Fruit fly (Drosophila melanogaster) whole organism, embryonic: ENCODE measurements around the gene CG11155.

Source experiments
- Abd-B ChIP-seq: fragments of 200-800 bp; sonication (Bioruptor generic); optimal IDR thresholded peaks from 2 replicates; lab custom pipeline; 2018; ENCODE audit warnings: missing biosample characterization, mild to moderate bottlenecking, missing genetic modification characterization, moderate library complexity
- Antp ChIP-seq: fragments of 200-800 bp; sonication (Bioruptor generic); optimal IDR thresholded peaks from 3 replicates; lab custom pipeline; 2016; ENCODE audit warnings: missing biosample characterization, missing genetic modification characterization
- BEAF-32 ChIP-seq: fragments of 200-800 bp; sonication (Bioruptor generic); optimal IDR thresholded peaks from 3 replicates; lab custom pipeline; 2017; ENCODE audit warnings: missing biosample characterization, missing genetic modification characterization, mild to moderate bottlenecking, moderate library complexity, missing genetic modification reagents
- CG10543 ChIP-seq: fragments of 200-800 bp; sonication (Bioruptor generic); optimal IDR thresholded peaks from 3 replicates; lab custom pipeline; 2017; ENCODE audit warnings: missing biosample characterization, mild to moderate bottlenecking, missing genetic modification characterization, moderate library complexity
- CG12219 ChIP-seq: fragments of 200-800 bp; sonication (Bioruptor generic); optimal IDR thresholded peaks from 3 replicates; lab custom pipeline; 2018; ENCODE audit warnings: missing biosample characterization, mild to moderate bottlenecking, missing genetic modification characterization
- CG12299 ChIP-seq: fragments of 200-800 bp; sonication (Bioruptor generic); optimal IDR thresholded peaks from 2 replicates; lab custom pipeline; 2018; ENCODE audit warnings: missing biosample characterization, mild to moderate bottlenecking, missing genetic modification characterization
- CG13624 ChIP-seq: fragments of 200-800 bp; sonication (Bioruptor generic); optimal IDR thresholded peaks from 2 replicates; lab custom pipeline; 2016; ENCODE audit warnings: missing biosample characterization, missing genetic modification characterization
- CG14050 ChIP-seq: fragments of 200-800 bp; sonication (Bioruptor generic); IDR thresholded peaks from 3 replicates; pipeline ENCODE4 v1.3.6; 2022; ENCODE audit warnings: missing biosample characterization, missing genetic modification characterization
- CG14667 ChIP-seq: fragments of 200-800 bp; sonication (Bioruptor generic); IDR thresholded peaks from 2 replicates; pipeline ENCODE4 v1.3.6; 2022; ENCODE audit warnings: missing biosample characterization, missing genetic modification characterization
- CG15011 ChIP-seq: fragments of 200-800 bp; sonication (Bioruptor generic); optimal IDR thresholded peaks from 3 replicates; lab custom pipeline; 2018; ENCODE audit warnings: missing biosample characterization, mild to moderate bottlenecking, missing genetic modification characterization
- CG18599 ChIP-seq: fragments of 200-800 bp; sonication (Bioruptor generic); optimal IDR thresholded peaks from 3 replicates; lab custom pipeline; 2017; ENCODE audit warnings: missing biosample characterization, missing genetic modification characterization, mild to moderate bottlenecking, moderate library complexity, missing genetic modification reagents
- CG18619 ChIP-seq: fragments of 200-800 bp; sonication (Bioruptor generic); optimal IDR thresholded peaks from 3 replicates; lab custom pipeline; 2017; ENCODE audit warnings: missing biosample characterization, mild to moderate bottlenecking, missing genetic modification characterization
- CG18764 ChIP-seq: fragments of 200-800 bp; sonication (Bioruptor generic); optimal IDR thresholded peaks from 3 replicates; lab custom pipeline; 2016; ENCODE audit warnings: missing biosample characterization, missing genetic modification characterization
- CG34224 ChIP-seq: fragments of 200-800 bp; sonication (Bioruptor generic); IDR thresholded peaks from 3 replicates; pipeline ENCODE4 v1.3.6; 2022; ENCODE audit warnings: missing biosample characterization, missing genetic modification characterization; ENCODE audit not compliant: partially characterized antibody
- CG4617 ChIP-seq: fragments of 200-800 bp; sonication (Bioruptor generic); optimal IDR thresholded peaks from 3 replicates; lab custom pipeline; 2016; ENCODE audit warnings: missing biosample characterization, missing genetic modification characterization, borderline replicate concordance
- CG6254 ChIP-seq: fragments of 200-800 bp; sonication (Bioruptor generic); optimal IDR thresholded peaks from 3 replicates; lab custom pipeline; 2017; ENCODE audit warnings: mild to moderate bottlenecking, missing biosample characterization, missing genetic modification reagents, missing genetic modification characterization
- CG7556 ChIP-seq: fragments of 200-800 bp; sonication (Bioruptor generic); optimal IDR thresholded peaks from 2 replicates; lab custom pipeline; 2017; ENCODE audit warnings: missing biosample characterization, mild to moderate bottlenecking, missing genetic modification characterization
- CG7928 ChIP-seq: fragments of 200-800 bp; sonication (Bioruptor generic); optimal IDR thresholded peaks from 2 replicates; lab custom pipeline; 2017; ENCODE audit warnings: missing biosample characterization, mild to moderate bottlenecking, missing genetic modification characterization
- CG7987 ChIP-seq: fragments of 200-800 bp; sonication (Bioruptor generic); optimal IDR thresholded peaks from 2 replicates; lab custom pipeline; 2018; ENCODE audit warnings: missing biosample characterization, mild to moderate bottlenecking, missing genetic modification characterization, moderate library complexity
- CoRest ChIP-seq: fragments of 200-800 bp; sonication (Bioruptor generic); optimal IDR thresholded peaks from 3 replicates; lab custom pipeline; 2018; ENCODE audit warnings: missing biosample characterization, mild to moderate bottlenecking, missing genetic modification characterization, moderate library complexity
- Dek ChIP-seq: fragments of 200-800 bp; sonication (Bioruptor generic); optimal IDR thresholded peaks from 3 replicates; lab custom pipeline; 2019; ENCODE audit warnings: missing biosample characterization, mild to moderate bottlenecking, missing genetic modification characterization, moderate library complexity
- Hey ChIP-seq: fragments of 200-800 bp; sonication (Bioruptor generic); optimal IDR thresholded peaks from 3 replicates; lab custom pipeline; 2018; ENCODE audit warnings: missing biosample characterization, mild to moderate bottlenecking, missing genetic modification characterization
- Hr51 ChIP-seq, 2 experiments: fragments of 200-800 bp; sonication (Bioruptor generic); optimal IDR thresholded peaks; 2 replicates in 1 of 2; 3 replicates in 1 of 2; lab custom pipeline; 2016 to 2018; ENCODE audit warnings: missing biosample characterization in 2 of 2, missing genetic modification characterization in 2 of 2, mild to moderate bottlenecking in 1 of 2, moderate library complexity in 1 of 2
- Oli ChIP-seq: fragments of 200-800 bp; sonication (Bioruptor generic); optimal IDR thresholded peaks from 2 replicates; lab custom pipeline; 2018; ENCODE audit warnings: missing biosample characterization, mild to moderate bottlenecking, missing genetic modification characterization, moderate library complexity
- PHDP ChIP-seq: fragments of 200-800 bp; sonication (Bioruptor generic); optimal IDR thresholded peaks from 3 replicates; lab custom pipeline; 2018; ENCODE audit warnings: missing biosample characterization, mild to moderate bottlenecking, missing genetic modification characterization, moderate library complexity
- ara ChIP-seq: fragments of 200-800 bp; sonication (Bioruptor generic); IDR thresholded peaks from 2 replicates; pipeline ENCODE4 v1.3.6; 2022; ENCODE audit warnings: missing biosample characterization, missing genetic modification characterization
- bowl ChIP-seq: fragments of 200-800 bp; sonication (Bioruptor generic); IDR thresholded peaks from 2 replicates; pipeline ENCODE4 v1.3.6; 2022; ENCODE audit warnings: missing biosample characterization, missing genetic modification characterization
- chinmo ChIP-seq: fragments of 200-800 bp; sonication (Bioruptor generic); IDR thresholded peaks from 4 replicates; pipeline ENCODE4 v1.3.6; 2022; ENCODE audit warnings: missing biosample characterization, missing genetic modification characterization; ENCODE audit not compliant: partially characterized antibody
- corto ChIP-seq: fragments of 200-800 bp; sonication (Bioruptor generic); optimal IDR thresholded peaks from 2 replicates; lab custom pipeline; 2016; ENCODE audit warnings: missing biosample characterization, mild to moderate bottlenecking, missing genetic modification characterization, moderate library complexity
- danr ChIP-seq: fragments of 200-800 bp; sonication (Bioruptor generic); IDR thresholded peaks from 2 replicates; pipeline ENCODE4 v1.3.6; 2022; ENCODE audit warnings: missing biosample characterization, missing genetic modification characterization
- dati ChIP-seq: fragments of 200-800 bp; sonication (Bioruptor generic); IDR thresholded peaks from 2 replicates; pipeline ENCODE4 v1.3.6; 2022; ENCODE audit warnings: missing biosample characterization, missing genetic modification characterization
- ems ChIP-seq: fragments of 200-800 bp; sonication (Bioruptor generic); optimal IDR thresholded peaks from 3 replicates; lab custom pipeline; 2016; ENCODE audit warnings: missing biosample characterization, missing genetic modification characterization
- ewg ChIP-seq: fragments of 200-800 bp; sonication (Bioruptor generic); optimal IDR thresholded peaks from 3 replicates; lab custom pipeline; 2017; ENCODE audit warnings: mild to moderate bottlenecking, missing biosample characterization, missing genetic modification reagents, missing genetic modification characterization
- exex ChIP-seq: fragments of 200-800 bp; sonication (Bioruptor generic); optimal IDR thresholded peaks from 4 replicates; lab custom pipeline; 2018; ENCODE audit warnings: missing biosample characterization, mild to moderate bottlenecking, missing genetic modification characterization, moderate library complexity
- ftz-f1 ChIP-seq: fragments of 200-800 bp; sonication (Bioruptor generic); optimal IDR thresholded peaks from 2 replicates; lab custom pipeline; 2016; ENCODE audit warnings: missing biosample characterization, missing genetic modification characterization
- fu2 ChIP-seq: fragments of 200-800 bp; sonication (Bioruptor generic); optimal IDR thresholded peaks from 2 replicates; lab custom pipeline; 2016; ENCODE audit warnings: missing biosample characterization, missing genetic modification characterization
- nerfin-1 ChIP-seq: fragments of 200-800 bp; sonication (Bioruptor generic); optimal IDR thresholded peaks from 3 replicates; lab custom pipeline; 2019; ENCODE audit warnings: missing biosample characterization, mild to moderate bottlenecking, missing genetic modification characterization, moderate library complexity
- ro ChIP-seq: fragments of 200-800 bp; sonication (Bioruptor generic); IDR thresholded peaks from 2 replicates; pipeline ENCODE4 v1.3.6; 2022; ENCODE audit warnings: missing biosample characterization, missing genetic modification characterization
- schlank ChIP-seq: fragments of 200-800 bp; sonication (Bioruptor generic); optimal IDR thresholded peaks from 2 replicates; lab custom pipeline; 2018; ENCODE audit warnings: missing biosample characterization, mild to moderate bottlenecking, missing genetic modification characterization
- sim ChIP-seq: fragments of 200-800 bp; sonication (Bioruptor generic); IDR thresholded peaks from 2 replicates; pipeline ENCODE4 v1.3.6; 2022; ENCODE audit warnings: missing biosample characterization, missing genetic modification characterization
- slp2 ChIP-seq: fragments of 200-800 bp; sonication (Bioruptor generic); optimal IDR thresholded peaks from 2 replicates; lab custom pipeline; 2016; ENCODE audit warnings: missing biosample characterization, missing genetic modification characterization
- stc ChIP-seq: fragments of 200-800 bp; sonication (Bioruptor generic); IDR thresholded peaks from 2 replicates; pipeline ENCODE4 v1.3.6; 2022; ENCODE audit warnings: missing biosample characterization, missing genetic modification characterization
- sug ChIP-seq: fragments of 200-800 bp; optimal IDR thresholded peaks from 2 replicates; lab custom pipeline; 2019; ENCODE audit warnings: missing biosample characterization, mild to moderate bottlenecking, missing genetic modification characterization, moderate library complexity
- trem ChIP-seq: fragments of 200-800 bp; optimal IDR thresholded peaks from 3 replicates; lab custom pipeline; 2019; ENCODE audit warnings: missing biosample characterization, mild to moderate bottlenecking, missing genetic modification characterization, moderate library complexity
- tup ChIP-seq: fragments of 200-800 bp; sonication (Bioruptor generic); optimal IDR thresholded peaks from 2 replicates; lab custom pipeline; 2016; ENCODE audit warnings: missing biosample characterization, mild to moderate bottlenecking, missing genetic modification characterization, moderate library complexity
- tx ChIP-seq: fragments of 200-800 bp; sonication (Bioruptor generic); optimal IDR thresholded peaks from 2 replicates; lab custom pipeline; 2016; ENCODE audit warnings: missing biosample characterization, missing genetic modification characterization
- zfh1 ChIP-seq: fragments of 200-800 bp; sonication (Bioruptor generic); IDR thresholded peaks from 3 replicates; pipeline ENCODE4 v1.3.6; 2022; ENCODE audit warnings: missing biosample characterization, missing genetic modification characterization

Gene CG11155

DNA sequence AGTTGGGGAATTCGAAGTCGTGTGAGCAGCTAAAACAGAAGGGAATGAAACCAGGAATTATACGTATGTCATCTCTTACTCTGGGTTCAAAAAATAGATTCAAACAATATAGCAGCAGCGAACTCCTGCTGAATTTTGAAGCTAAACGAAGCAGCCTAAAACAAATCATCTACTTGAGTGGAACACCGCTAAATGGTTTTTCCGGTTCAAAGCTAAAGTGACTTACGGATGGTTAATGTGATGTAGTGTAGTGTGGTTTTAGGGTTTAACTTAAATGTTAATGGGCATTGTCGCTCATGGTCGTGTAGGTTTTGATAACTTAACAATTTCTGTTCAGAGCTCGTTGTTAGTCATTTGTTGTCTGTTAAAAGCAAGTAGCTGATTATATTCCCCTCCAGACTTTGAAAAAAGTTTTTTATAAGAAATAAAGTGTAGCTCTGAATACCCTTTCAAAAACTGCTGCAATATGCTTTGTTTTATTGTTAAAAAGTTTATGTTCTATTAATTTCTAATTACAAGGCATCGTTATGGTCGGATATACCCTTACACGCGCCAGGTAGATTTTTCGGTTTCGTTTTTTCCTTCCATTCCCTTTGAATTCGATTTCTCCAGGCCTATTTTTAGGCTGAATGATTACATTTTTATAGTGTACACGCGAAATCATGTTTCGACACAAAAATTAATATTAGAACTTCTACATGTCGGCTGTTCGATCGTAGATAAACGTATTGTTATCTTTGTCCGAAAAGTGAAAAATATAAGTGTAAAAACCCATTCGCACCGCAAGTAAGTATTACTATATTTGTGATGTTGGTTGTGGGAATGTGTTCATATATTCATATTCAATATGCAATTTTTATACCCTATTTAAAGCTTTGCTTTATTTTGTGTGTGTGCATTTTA lies 13.3 kb upstream of the CG11155 start (continued):
- TF ChIP-seq dati (GFP tag; lab: Robert Waterston, UW) (no peak; the same call in 1 of the 2 replicates), sim (GFP tag; lab: Robert Waterston, UW) (no peak), CG7556 (peak; percentile 91), ewg (GFP tag; lab: Kevin White, UChicago) (peak; percentile 89), CG14667 (GFP tag; lab: Robert Waterston, UW) (no peak), CG14050 (GFP tag; lab: Robert Waterston, UW) (peak; percentile 89), CG7987 (GFP tag; lab: Kevin White, UChicago) (peak; percentile 91), schlank (tag; lab: Kevin White, UChicago) (peak; percentile 79), Hr51 (GFP tag; optimal IDR thresholded peaks at IDR 0.05; lab: Kevin White, UChicago) (peak in 1 of 2 experiments; percentile 88), Antp (GFP tag; lab: Kevin White, UChicago) (peak; percentile 89), corto (GFP tag; lab: Kevin White, UChicago) (peak; percentile 66), PHDP (tag; lab: Kevin White, UChicago) (peak; percentile 95), CG18599 (GFP tag; lab: Kevin White, UChicago) (no peak), CG10543 (GFP tag; lab: Kevin White, UChicago) (no peak), CG34224 (GFP tag; lab: Robert Waterston, UW) (no peak), Oli (tag; lab: Kevin White, UChicago) (no peak), CG6254 (GFP tag; lab: Kevin White, UChicago) (peak; percentile 92), ems (GFP tag; lab: Kevin White, UChicago) (no peak), ro (GFP tag; lab: Robert Waterston, UW) (no peak; the same call in 1 of the 2 replicates), CoRest (tag; lab: Kevin White, UChicago) (peak; percentile 93), trem (tag; lab: Kevin White, UChicago) (peak; percentile 90), CG12299 (tag; lab: Kevin White, UChicago) (peak; percentile 87), Hey (no peak), slp2 (GFP tag; lab: Kevin White, UChicago) (peak; percentile 88), danr (GFP tag; lab: Robert Waterston, UW) (peak; percentile 71; the same call in 1 of the 2 replicates), nerfin-1 (tag; lab: Kevin White, UChicago) (no peak), CG13624 (GFP tag; lab: Kevin White, UChicago) (peak; percentile 91), chinmo (GFP tag; lab: Robert Waterston, UW) (no peak), tup (peak; percentile 84), ftz-f1 (GFP tag; lab: Kevin White, UChicago) (peak; percentile 35), CG12219 (GFP tag; lab: Kevin White, UChicago) (peak; percentile 89), zfh1 (GFP tag; lab: Robert Waterston, UW) (no peak; the same call in 2 of the 3 replicates), CG7928 (GFP tag; lab: Kevin White, UChicago) (peak; percentile 30), sug (tag; lab: Kevin White, UChicago) (peak; percentile 65), Abd-B (GFP tag; lab: Kevin White, UChicago) (no peak), tx (peak; percentile 93), CG4617 (peak; percentile 79), CG18764 (GFP tag; lab: Kevin White, UChicago) (peak; percentile 87), Dek (tag; lab: Kevin White, UChicago) (no peak), stc (GFP tag; lab: Robert Waterston, UW) (peak; percentile 96; the same call in 1 of the 2 replicates), exex (no peak), BEAF-32 (peak; percentile 15), bowl (GFP tag; lab: Robert Waterston, UW) (peak; percentile 79; the same call in 1 of the 2 replicates), CG15011 (GFP tag; lab: Kevin White, UChicago) (peak; percentile 69), CG18619 (no peak), fu2 (GFP tag; lab: Kevin White, UChicago) (peak; percentile 90), ara (GFP tag; lab: Robert Waterston, UW) (no peak)
